Worm (Caenorhabditis elegans): ENCODE measurements around the gene ckk-1.

DNA sequence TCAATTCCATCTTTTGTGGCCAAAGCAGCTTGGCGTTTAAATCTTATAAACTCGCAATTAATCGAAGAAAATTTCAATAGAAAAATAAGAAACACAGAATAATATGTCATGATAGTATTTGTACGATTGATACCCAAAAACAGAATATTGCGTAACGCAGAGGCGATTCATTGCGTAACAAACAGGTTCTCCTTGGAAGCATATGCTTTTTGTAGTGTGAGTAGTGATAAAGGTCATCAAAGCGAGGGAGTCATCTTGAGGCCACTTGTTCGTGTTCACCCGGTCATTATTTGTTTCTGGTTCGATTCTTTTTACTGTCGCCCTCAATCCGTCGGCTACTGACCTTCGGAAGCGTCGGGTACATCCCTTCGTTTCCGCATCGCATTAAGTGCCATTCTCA is 25.7 kb downstream of the ckk-1 start, which contains the start of gene F54E7.6:
- TF ChIP-seq ama-1 (optimal IDR thresholded peaks at IDR 0.05) (no peak), nhr-10 (tag; optimal IDR thresholded peaks at IDR 0.05) (no peak), elt-1 (tag; optimal IDR thresholded peaks at IDR 0.05) (no peak), elt-3 (tag; optimal IDR thresholded peaks at IDR 0.05) (no peak), unc-39 (tag; optimal IDR thresholded peaks at IDR 0.05) (no peak), ztf-4 (tag; optimal IDR thresholded peaks at IDR 0.05) (no peak), gmeb-1 (tag; optimal IDR thresholded peaks at IDR 0.05) (no peak), lin-39 (tag; optimal IDR thresholded peaks at IDR 0.05) (no peak)

Measured in whole organism, L2 larva.